Fruit fly (Drosophila melanogaster): Measurements from ENCODE around the gene Naprt.
A peak's percentile ranks its signal among the peaks of the same experiment; 100 is the strongest.

Gene Naprt

dm6 chr2L:4185269-4186024 lies 12.4 kb downstream of the Naprt start (continued):
- TF ChIP-seq br (GFP tag; optimal IDR thresholded peaks at IDR 0.05): no peak

- TF ChIP-seq foxo (GFP tag; optimal IDR thresholded peaks at IDR 0.05) (peak in 1 of 2 experiments; percentile 29), psq (GFP tag; optimal IDR thresholded peaks at IDR 0.05) (peak; percentile 4), jim (GFP tag; optimal IDR thresholded peaks at IDR 0.05) (no peak), rgr (GFP tag; optimal IDR thresholded peaks at IDR 0.05) (peak; percentile 5), h (GFP tag; optimal IDR thresholded peaks at IDR 0.05) (peak; percentile 36), Hnf4 (GFP tag; optimal IDR thresholded peaks at IDR 0.05) (no peak), woc (GFP tag; optimal IDR thresholded peaks at IDR 0.05) (peak; percentile 23)
Observed at dm6 chr2L:4179960-4180359, 17.9 kb downstream of the Naprt start.

DNA sequence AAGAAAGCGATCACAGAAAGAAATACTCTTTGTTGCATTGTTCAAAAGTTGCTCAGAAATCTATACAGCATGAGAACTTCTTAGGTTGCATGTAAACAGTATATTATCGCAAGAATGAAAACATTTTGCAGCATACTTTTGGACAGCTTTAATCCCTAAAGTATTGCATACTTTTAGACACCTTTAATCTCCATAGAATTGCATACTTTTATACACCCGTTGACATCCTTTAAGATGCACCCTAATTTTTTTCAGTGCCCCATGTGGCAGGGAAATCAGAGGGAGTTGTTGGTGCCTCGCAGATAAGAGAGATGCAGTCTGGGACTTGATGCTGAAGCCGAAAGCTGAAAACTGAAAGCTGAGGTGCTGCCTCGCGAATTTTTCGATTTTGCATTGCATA lies 18.5 kb downstream of the Naprt start:
- TF ChIP-seq woc (GFP tag; optimal IDR thresholded peaks at IDR 0.05) (no peak), Myc (optimal IDR thresholded peaks at IDR 0.05) (peak; percentile 47), dsf (GFP tag; optimal IDR thresholded peaks at IDR 0.05; ENCODE audit: borderline replicate concordance) (no peak)

dm6 chr2L:4166034-4166433 lies 31.8 kb downstream of the Naprt start, which contains the start of gene Or24a:
TSS of gene Or24a (minus strand) at chr2L:4166134.
- TF ChIP-seq ey (GFP tag; optimal IDR thresholded peaks at IDR 0.05) (no peak), rgr (GFP tag; optimal IDR thresholded peaks at IDR 0.05) (no peak), Vsx2 (GFP tag; optimal IDR thresholded peaks at IDR 0.05; ENCODE audit: partially characterized antibody) (no peak), brk (GFP tag; optimal IDR thresholded peaks at IDR 0.05) (no peak), tai (GFP tag; optimal IDR thresholded peaks at IDR 0.05) (no peak), HLH106 (tag; optimal IDR thresholded peaks at IDR 0.05) (no peak), woc (GFP tag; optimal IDR thresholded peaks at IDR 0.05) (no peak), CrebA (GFP tag; optimal IDR thresholded peaks at IDR 0.05; ENCODE audit: borderline replicate concordance) (no peak), GATAd (GFP tag; optimal IDR thresholded peaks at IDR 0.05) (no peak), lola (GFP tag; optimal IDR thresholded peaks at IDR 0.05) (no peak), dsf (GFP tag; optimal IDR thresholded peaks at IDR 0.05; ENCODE audit: borderline replicate concordance) (no peak), br (GFP tag; optimal IDR thresholded peaks at IDR 0.05) (no peak)

DNA sequence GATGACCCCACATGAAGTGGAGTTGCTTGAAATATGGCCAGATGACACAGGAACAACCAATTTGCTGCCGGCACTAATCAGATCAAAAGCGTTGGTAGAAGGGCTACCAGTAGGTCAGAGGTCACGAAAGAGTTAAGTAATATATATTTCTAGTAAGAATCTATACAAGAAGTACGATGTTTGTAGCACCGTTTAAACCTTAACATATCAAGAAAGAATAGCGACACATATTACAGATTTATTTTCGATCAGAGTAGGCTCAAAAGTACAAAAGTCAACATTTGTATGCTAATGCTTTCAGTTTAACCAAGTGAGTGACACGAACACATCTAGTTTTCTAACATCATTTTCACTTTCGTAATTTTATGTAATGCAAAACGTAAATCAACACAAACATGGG lies 48.9 kb downstream of the Naprt start, which contains the start of gene CG2955:
TSS of gene CG2955 (plus strand) at position 301 of the 400 bp plus-strand sequence.
- TF ChIP-seq GATAd (GFP tag; optimal IDR thresholded peaks at IDR 0.05): no peak
- TF ChIP-seq Hnf4 (GFP tag; optimal IDR thresholded peaks at IDR 0.05): no peak
- no peak for TF ChIP-seq Abd-B (GFP tag; optimal IDR thresholded peaks at IDR 0.05)
- no peak for TF ChIP-seq pan (optimal IDR thresholded peaks at IDR 0.05)
- no peak for TF ChIP-seq sage (GFP tag; optimal IDR thresholded peaks at IDR 0.05)
- TF ChIP-seq h (GFP tag; optimal IDR thresholded peaks at IDR 0.05): no peak
- TF ChIP-seq OdsH (GFP tag; optimal IDR thresholded peaks at IDR 0.05): no peak
- TF ChIP-seq brk (GFP tag; optimal IDR thresholded peaks at IDR 0.05): no peak
- TF ChIP-seq Vsx2 (GFP tag; optimal IDR thresholded peaks at IDR 0.05; ENCODE audit: partially characterized antibody): no peak
- TF ChIP-seq rgr (GFP tag; optimal IDR thresholded peaks at IDR 0.05): no peak

DNA sequence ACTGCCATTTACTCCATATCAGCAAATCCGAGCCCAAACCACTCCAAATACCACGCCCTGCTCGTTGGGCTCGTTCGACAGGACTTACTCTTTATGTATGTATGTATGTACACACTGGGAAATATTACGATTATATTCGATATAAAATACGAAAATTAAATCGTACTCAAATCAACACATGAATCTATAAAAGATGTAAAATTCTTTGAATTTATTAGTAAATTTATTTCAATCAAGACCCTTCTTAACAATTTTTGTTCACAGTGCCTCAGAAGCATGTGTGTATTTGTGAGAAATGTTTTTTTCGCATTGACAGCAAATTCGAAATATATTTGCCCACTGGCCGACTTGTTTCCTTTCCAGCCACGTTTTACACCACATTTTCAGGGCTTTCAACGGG lies 51.6 kb downstream of the Naprt start:
- TF ChIP-seq Sp1 (GFP tag; optimal IDR thresholded peaks at IDR 0.05) (no peak), GATAd (GFP tag; optimal IDR thresholded peaks at IDR 0.05) (no peak), OdsH (GFP tag; optimal IDR thresholded peaks at IDR 0.05) (no peak), fru (GFP tag; optimal IDR thresholded peaks at IDR 0.05) (peak; percentile 13), HLH106 (tag; optimal IDR thresholded peaks at IDR 0.05) (no peak), Mio (GFP tag; optimal IDR thresholded peaks at IDR 0.05) (no peak), dmrt93B (GFP tag; optimal IDR thresholded peaks at IDR 0.05) (no peak), usp (GFP tag; optimal IDR thresholded peaks at IDR 0.05) (no peak), dsf (GFP tag; optimal IDR thresholded peaks at IDR 0.05; ENCODE audit: borderline replicate concordance) (no peak), psq (GFP tag; optimal IDR thresholded peaks at IDR 0.05) (no peak), h (GFP tag; optimal IDR thresholded peaks at IDR 0.05) (peak; percentile 19), sage (GFP tag; optimal IDR thresholded peaks at IDR 0.05) (no peak), Jra (GFP tag; optimal IDR thresholded peaks at IDR 0.05) (no peak), Dfd (GFP tag; optimal IDR thresholded peaks at IDR 0.05) (no peak), tai (GFP tag; optimal IDR thresholded peaks at IDR 0.05) (no peak), pan (optimal IDR thresholded peaks at IDR 0.05) (no peak), CG32264 (GFP tag; optimal IDR thresholded peaks at IDR 0.05) (no peak), dl (GFP tag; optimal IDR thresholded peaks at IDR 0.05; ENCODE audit: insufficient read depth in 1 of 2, partially characterized antibody in 2 of 2) (no peak), foxo (GFP tag; optimal IDR thresholded peaks at IDR 0.05) (peak in 1 of 2 experiments; percentile 30), rgr (GFP tag; optimal IDR thresholded peaks at IDR 0.05) (no peak), N (GFP tag; optimal IDR thresholded peaks at IDR 0.05) (no peak), Hnf4 (GFP tag; optimal IDR thresholded peaks at IDR 0.05) (no peak), Dif (GFP tag; optimal IDR thresholded peaks at IDR 0.05; ENCODE audit: partially characterized antibody) (no peak), woc (GFP tag; optimal IDR thresholded peaks at IDR 0.05) (no peak)

Measured in whole organism, wandering third instar larva.